Worm (Caenorhabditis elegans): Measurements from ENCODE around the gene nep-25.
A peak's percentile ranks its signal among the peaks of the same experiment; 100 is the strongest.

Gene nep-25

DNA sequence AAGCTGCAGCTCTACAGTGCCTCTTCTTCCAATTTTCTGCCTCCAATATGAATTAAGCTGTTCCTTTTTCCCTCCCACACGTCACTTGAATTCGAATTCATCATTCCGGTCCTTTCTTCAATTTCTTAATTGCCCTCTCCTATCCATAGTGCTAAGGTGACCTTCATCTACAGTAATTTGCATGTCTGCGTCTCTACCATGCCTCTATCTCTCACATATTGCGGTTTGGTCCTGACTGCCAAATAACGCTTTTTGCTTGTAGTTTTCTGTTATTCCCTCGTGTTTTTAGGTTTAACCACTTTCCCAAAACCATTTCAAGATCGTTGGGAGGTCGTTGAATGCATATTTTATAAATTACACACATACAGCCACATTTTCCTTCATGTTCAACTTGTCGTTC, 38.6 kb downstream of the nep-25 start (continued):
- no peak for TF ChIP-seq efl-3 (GFP tag; optimal IDR thresholded peaks at IDR 0.05)
- peak; percentile 8 for TF ChIP-seq nhr-71 (tag; optimal IDR thresholded peaks at IDR 0.05)
- no peak for TF ChIP-seq fkh-4 (tag; optimal IDR thresholded peaks at IDR 0.05; ENCODE audit: borderline replicate concordance)
- TF ChIP-seq nhr-19 (GFP tag; conservative IDR thresholded peaks at IDR 0.05), result 0 out of 2 replicates have a peak, but pooled peaks have one; percentile 5
- no peak for TF ChIP-seq ces-1 (GFP tag; optimal IDR thresholded peaks at IDR 0.05)
- no peak for TF ChIP-seq dpl-1 (GFP tag; optimal IDR thresholded peaks at IDR 0.05)
- no peak for TF ChIP-seq tlp-1 (tag; optimal IDR thresholded peaks at IDR 0.05)
- no peak for TF ChIP-seq nhr-11 (tag; optimal IDR thresholded peaks at IDR 0.05)
- no peak for TF ChIP-seq dsc-1 (tag; optimal IDR thresholded peaks at IDR 0.05)
- TF ChIP-seq C34B4.2 (tag; optimal IDR thresholded peaks at IDR 0.05), result no peak
- no peak for TF ChIP-seq ceh-63 (GFP tag; optimal IDR thresholded peaks at IDR 0.05)
- TF ChIP-seq tbx-2 (tag; optimal IDR thresholded peaks at IDR 0.05), result no peak
- TF ChIP-seq isw-1 (GFP tag; IDR thresholded peaks at IDR 0.05), result no peak
- TF ChIP-seq ets-5 (GFP tag; IDR thresholded peaks at IDR 0.05), result no peak
- no peak for TF ChIP-seq mef-2 (tag; optimal IDR thresholded peaks at IDR 0.05)
- no peak for TF ChIP-seq ceh-82 (tag; optimal IDR thresholded peaks at IDR 0.05)
- TF ChIP-seq rnt-1 (tag; optimal IDR thresholded peaks at IDR 0.05), result peak; percentile 21
- TF ChIP-seq unc-130 (tag; optimal IDR thresholded peaks at IDR 0.05), result no peak
- no peak for TF ChIP-seq nhr-77 (tag; optimal IDR thresholded peaks at IDR 0.05)
- no peak for TF ChIP-seq aly-2 (tag; optimal IDR thresholded peaks at IDR 0.05)
- no peak for TF ChIP-seq ceh-88 (GFP tag; IDR thresholded peaks at IDR 0.05)
- TF ChIP-seq sup-37 (GFP tag; optimal IDR thresholded peaks at IDR 0.05), result no peak
- TF ChIP-seq lin-15B (tag; optimal IDR thresholded peaks at IDR 0.05), result no peak
- no peak for TF ChIP-seq ztf-11 (tag; optimal IDR thresholded peaks at IDR 0.05)
- no peak for TF ChIP-seq mdl-1 (tag; optimal IDR thresholded peaks at IDR 0.05)
- peak; percentile 4 to 31 for TF ChIP-seq lsy-2 (tag; optimal IDR thresholded peaks at IDR 0.05)
- TF ChIP-seq blmp-1 (tag; optimal IDR thresholded peaks at IDR 0.05), result peak; percentile 63
- no peak for TF ChIP-seq hlh-4 (tag; optimal IDR thresholded peaks at IDR 0.05)
- no peak for TF ChIP-seq nhr-84 (tag; optimal IDR thresholded peaks at IDR 0.05)
- peak in 1 of 2 experiments; percentile 19 for TF ChIP-seq lin-35 (GFP tag; optimal IDR thresholded peaks at IDR 0.05)
- TF ChIP-seq nhr-47 (tag; optimal IDR thresholded peaks at IDR 0.05), result no peak
- no peak for TF ChIP-seq elt-2 (tag; optimal IDR thresholded peaks at IDR 0.05)

DNA sequence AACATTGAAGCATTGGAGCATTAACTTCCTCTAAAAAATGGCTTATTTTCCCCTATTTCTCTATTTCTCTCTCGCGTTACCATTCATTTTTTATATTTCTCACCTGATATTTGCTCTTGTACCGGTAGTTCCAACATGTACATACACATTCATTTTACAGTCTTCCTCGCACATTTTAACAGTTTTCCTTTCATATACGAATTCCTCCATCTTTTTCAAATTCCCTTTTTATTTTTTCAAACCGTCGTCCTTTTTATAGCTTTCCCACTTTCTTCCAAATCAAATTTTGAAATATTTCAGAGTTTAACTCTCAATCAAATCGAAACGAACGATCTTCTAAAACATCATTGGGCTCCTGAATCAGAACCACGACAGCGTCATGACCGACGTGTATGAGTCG, 42.2 kb downstream of the nep-25 start, which contains the start of gene rfip-1:
TSS of gene rfip-1 (plus strand) at position 301 of the 400 bp plus-strand sequence.
- TF ChIP-seq ztf-4 (tag; optimal IDR thresholded peaks at IDR 0.05), result no peak
- TF ChIP-seq lin-39 (tag; optimal IDR thresholded peaks at IDR 0.05), result no peak
- TF ChIP-seq mep-1 (tag; optimal IDR thresholded peaks at IDR 0.05), result no peak
- no peak for TF ChIP-seq F16B12.6 (tag; optimal IDR thresholded peaks at IDR 0.05)
- TF ChIP-seq C34B4.2 (tag; optimal IDR thresholded peaks at IDR 0.05), result no peak
- no peak for TF ChIP-seq nhr-28 (tag; optimal IDR thresholded peaks at IDR 0.05)

DNA sequence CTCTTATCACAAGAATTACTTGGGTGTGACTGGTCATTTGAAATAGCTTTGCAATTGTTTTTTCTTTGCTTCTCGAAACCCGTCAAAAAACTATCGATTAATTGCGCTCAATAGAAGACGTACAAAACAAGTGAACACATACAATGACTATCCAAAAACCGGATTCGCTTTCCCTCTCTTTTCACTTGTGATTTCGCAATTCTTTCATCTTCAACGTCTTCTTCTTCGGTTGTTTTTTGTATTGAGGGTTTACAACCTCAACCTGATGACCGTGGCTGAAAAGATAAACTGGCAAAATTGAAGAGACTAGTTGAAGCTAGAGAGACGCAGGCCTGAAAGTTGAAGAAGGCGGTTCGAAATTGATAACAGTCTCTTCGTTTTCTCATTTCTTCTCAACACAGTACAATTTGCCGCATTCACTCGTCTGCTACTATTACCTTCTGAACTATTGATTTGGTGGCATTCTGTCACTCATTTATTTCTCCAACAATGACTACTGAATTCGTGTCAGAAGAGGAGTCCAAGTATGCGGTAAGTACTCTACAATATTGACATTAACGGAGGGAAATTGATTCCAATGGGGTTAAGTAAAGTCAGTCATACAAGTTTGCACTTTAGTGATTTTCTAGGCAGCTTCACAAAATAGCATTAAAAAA, 44.1 kb downstream of the nep-25 start:
- no peak for TF ChIP-seq ztf-4 (tag; optimal IDR thresholded peaks at IDR 0.05)
- TF ChIP-seq dsc-1 (tag; optimal IDR thresholded peaks at IDR 0.05), result no peak
- TF ChIP-seq lin-35 (GFP tag; optimal IDR thresholded peaks at IDR 0.05), result peak in 1 of 2 experiments; percentile 58
- TF ChIP-seq lsy-2 (tag; optimal IDR thresholded peaks at IDR 0.05), result peak in 1 of 2 experiments; percentile 33
- TF ChIP-seq irx-1 (tag; optimal IDR thresholded peaks at IDR 0.05), result no peak
- TF ChIP-seq nhr-12 (tag; optimal IDR thresholded peaks at IDR 0.05), result no peak
- peak; percentile 5 for TF ChIP-seq nhr-90 (tag; optimal IDR thresholded peaks at IDR 0.05; ENCODE audit: poor library complexity)
- no peak for TF ChIP-seq unc-30 (tag; optimal IDR thresholded peaks at IDR 0.05)
- no peak for TF ChIP-seq xbp-1 (tag; optimal IDR thresholded peaks at IDR 0.05)
- no peak for TF ChIP-seq F16B12.6 (tag; optimal IDR thresholded peaks at IDR 0.05)
- TF ChIP-seq sup-37 (GFP tag; optimal IDR thresholded peaks at IDR 0.05), result no peak
- no peak for TF ChIP-seq nhr-28 (tag; optimal IDR thresholded peaks at IDR 0.05)
- 0 out of 2 replicates have a peak, but pooled peaks have one; percentile 23 for TF ChIP-seq nhr-19 (GFP tag; conservative IDR thresholded peaks at IDR 0.05)
- no peak for TF ChIP-seq C04F5.9 (tag; optimal IDR thresholded peaks at IDR 0.05)
- TF ChIP-seq isw-1 (GFP tag; IDR thresholded peaks at IDR 0.05), result no peak
- peak; percentile 32 for TF ChIP-seq snu-23 (GFP tag; optimal IDR thresholded peaks at IDR 0.05)
- peak; percentile 46 for TF ChIP-seq jun-1 (tag; optimal IDR thresholded peaks at IDR 0.05)
- peak; percentile 95 for TF ChIP-seq blmp-1 (tag; optimal IDR thresholded peaks at IDR 0.05)
- TF ChIP-seq unc-86 (tag; optimal IDR thresholded peaks at IDR 0.05), result no peak
- no peak for TF ChIP-seq C34B4.2 (tag; optimal IDR thresholded peaks at IDR 0.05)
- TF ChIP-seq pag-3 (tag; optimal IDR thresholded peaks at IDR 0.05; ENCODE audit: borderline replicate concordance, insufficient read depth), result peak; percentile 57
- no peak for TF ChIP-seq alr-1 (tag; optimal IDR thresholded peaks at IDR 0.05; ENCODE audit: borderline replicate concordance)
- TF ChIP-seq nhr-85 (tag), result peak; percentile 88

All from whole organism, L1 larva.